Worm (Caenorhabditis elegans): Measurements from ENCODE around the gene D1022.3.

DNA sequence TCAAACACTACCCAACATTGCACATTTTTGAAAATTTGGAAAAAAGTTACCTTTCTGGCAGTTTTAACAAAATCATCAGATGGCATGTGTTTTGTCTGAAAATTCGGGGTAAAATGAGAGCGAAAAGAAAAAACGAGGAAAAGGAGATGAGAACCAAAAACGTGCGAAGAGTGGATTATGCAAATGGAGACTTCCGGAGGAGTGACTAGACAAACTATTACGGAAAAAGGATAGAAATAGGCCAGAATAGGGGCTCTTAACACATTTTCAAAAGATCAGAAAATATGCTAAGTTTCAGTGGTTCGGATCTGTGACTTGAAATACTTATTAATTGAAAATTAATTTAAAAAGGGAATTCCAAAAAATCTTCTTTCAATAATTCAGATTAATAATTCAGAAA lies 43.3 kb upstream of the D1022.3 start, which contains the start of gene srab-14:
- TF ChIP-seq scrt-1 (GFP tag; IDR thresholded peaks at IDR 0.05) = no peak
- TF ChIP-seq hmg-4 (GFP tag; optimal IDR thresholded peaks at IDR 0.05) = no peak
- TF ChIP-seq ets-7 (tag; optimal IDR thresholded peaks at IDR 0.05) = no peak
- TF ChIP-seq ama-1 (optimal IDR thresholded peaks at IDR 0.05) = no peak
- no peak for TF ChIP-seq pes-1 (GFP tag; IDR thresholded peaks at IDR 0.05)
- TF ChIP-seq tbx-37 (GFP tag; conservative IDR thresholded peaks at IDR 0.05) = no peak
- TF ChIP-seq F13C5.2 (tag; optimal IDR thresholded peaks at IDR 0.05) = no peak
- TF ChIP-seq hnd-1 (tag; optimal IDR thresholded peaks at IDR 0.05) = no peak
- TF ChIP-seq tbx-11 (GFP tag; IDR thresholded peaks at IDR 0.05) = no peak
- no peak for TF ChIP-seq flt-1 (GFP tag; IDR thresholded peaks at IDR 0.05)
- no peak for TF ChIP-seq ceh-13 (GFP tag; optimal IDR thresholded peaks at IDR 0.05)
- TF ChIP-seq hmbx-1 (tag; optimal IDR thresholded peaks at IDR 0.05) = no peak
